Worm (Caenorhabditis elegans): ENCODE measurements around the gene F49E8.8.

DNA sequence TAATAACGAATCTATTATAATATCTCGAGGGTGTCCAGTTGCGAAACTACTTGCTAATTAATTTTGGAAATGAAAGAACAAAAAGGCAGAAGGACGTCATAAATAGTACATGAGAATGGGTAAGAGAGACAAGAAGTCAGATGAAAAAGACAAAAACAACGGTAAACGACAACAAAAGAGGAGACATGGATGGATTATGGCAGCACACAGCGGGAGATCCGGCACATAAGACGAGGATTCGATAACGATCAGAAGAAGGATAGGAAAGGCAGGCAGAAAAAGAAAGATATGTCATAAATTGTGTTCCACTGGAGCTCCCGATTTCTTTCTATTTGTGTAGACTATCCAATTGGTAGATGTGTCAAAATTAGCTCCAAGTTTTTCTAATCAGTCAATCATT, 34.8 kb upstream of the F49E8.8 start:
- TF ChIP-seq med-1 (GFP tag; optimal IDR thresholded peaks at IDR 0.05; ENCODE audit: insufficient read depth) (no peak), flt-1 (GFP tag; IDR thresholded peaks at IDR 0.05) (no peak), cog-1 (tag; optimal IDR thresholded peaks at IDR 0.05) (no peak), tab-1 (GFP tag; IDR thresholded peaks at IDR 0.05) (no peak), ztf-29 (GFP tag; IDR thresholded peaks at IDR 0.05) (no peak), T22C8.4 (GFP tag; IDR thresholded peaks at IDR 0.05) (no peak), ztf-23 (GFP tag; IDR thresholded peaks at IDR 0.05) (no peak)
